Fruit fly (Drosophila melanogaster): ENCODE results near the gene CG7903.

Gene CG7903

DNA sequence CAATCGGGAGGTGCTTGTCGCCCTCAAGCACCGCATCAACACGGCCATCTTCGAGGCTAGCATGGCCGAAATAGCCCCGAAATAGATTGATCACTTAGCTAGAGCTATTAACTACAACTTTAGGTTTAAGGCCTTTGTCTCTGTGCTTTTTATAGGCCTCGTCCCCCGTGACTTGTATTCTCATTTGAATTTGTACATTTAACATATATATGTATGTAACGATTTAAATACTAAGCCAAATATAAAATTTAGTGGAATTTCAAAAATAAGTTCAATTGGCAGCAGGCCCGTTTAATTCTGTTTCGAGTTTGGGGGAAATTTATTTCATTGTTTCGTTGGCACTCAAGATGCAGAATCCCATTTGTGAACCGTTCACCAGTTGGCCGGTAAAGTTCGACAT, 4.5 kb upstream of the CG7903 start, which contains the start of gene CG34298:
Gene CG34298, plus strand, starts transcription at position 301 of the 400 bp plus-strand sequence.
- TF ChIP-seq brk (GFP tag; optimal IDR thresholded peaks at IDR 0.05) = no peak
- TF ChIP-seq ey (GFP tag; optimal IDR thresholded peaks at IDR 0.05) = no peak
- TF ChIP-seq br (GFP tag; optimal IDR thresholded peaks at IDR 0.05) = no peak
- TF ChIP-seq psq (GFP tag; optimal IDR thresholded peaks at IDR 0.05) = no peak
- TF ChIP-seq Hr83 (GFP tag; optimal IDR thresholded peaks at IDR 0.05; ENCODE audit: poor library complexity, severe bottlenecking) = no peak
- TF ChIP-seq dsf (GFP tag; optimal IDR thresholded peaks at IDR 0.05; ENCODE audit: borderline replicate concordance) = no peak
- no peak for TF ChIP-seq tai (GFP tag; optimal IDR thresholded peaks at IDR 0.05)
- no peak for TF ChIP-seq dmrt93B (GFP tag; optimal IDR thresholded peaks at IDR 0.05)
- no peak for TF ChIP-seq rgr (GFP tag; optimal IDR thresholded peaks at IDR 0.05)

DNA sequence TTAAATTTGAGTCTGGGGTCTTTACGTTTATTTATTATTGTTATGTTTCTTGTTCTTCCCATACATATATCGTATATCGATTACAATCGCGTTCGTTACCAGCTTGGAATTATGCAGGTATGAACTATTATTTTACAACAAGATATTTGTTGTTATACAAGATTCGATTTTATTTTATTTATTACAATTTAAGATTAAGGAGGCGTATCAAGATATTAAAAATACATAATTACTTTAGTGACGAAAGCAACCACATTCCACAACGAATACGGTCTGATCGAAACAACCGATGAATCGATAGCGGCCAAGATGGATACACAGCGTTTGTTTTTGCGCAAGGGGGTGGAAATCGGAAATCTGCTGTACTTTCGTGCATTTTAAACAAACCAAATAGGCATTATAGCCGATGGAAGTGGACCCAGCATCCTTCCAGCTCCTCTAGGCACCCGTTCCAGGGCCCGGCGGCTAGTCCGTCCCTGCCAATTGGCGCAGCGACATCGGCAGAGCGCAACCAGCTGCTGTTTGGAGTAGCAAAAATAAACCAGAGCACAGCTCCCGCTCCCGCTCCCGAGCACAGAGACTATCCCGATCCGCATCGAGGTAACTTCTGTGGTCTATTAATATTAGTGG, 2.7 kb upstream of the CG7903 start, which contains the start of the genes CG15525 and CG11504:
Gene CG15525, minus strand, starts transcription at position 70 of the 630 bp plus-strand sequence.
Gene CG11504, plus strand, starts transcription at position 294 of the 630 bp plus-strand sequence.
- TF ChIP-seq ey (GFP tag; optimal IDR thresholded peaks at IDR 0.05) = peak; percentile 51
- TF ChIP-seq N (GFP tag; optimal IDR thresholded peaks at IDR 0.05) = no peak
- TF ChIP-seq HLH106 (tag; optimal IDR thresholded peaks at IDR 0.05) = peak; percentile 7
- TF ChIP-seq Rel (GFP tag; optimal IDR thresholded peaks at IDR 0.05) = no peak
- peak; percentile 67 for TF ChIP-seq Rel (tag; optimal IDR thresholded peaks at IDR 0.05)
- TF ChIP-seq CG32264 (GFP tag; optimal IDR thresholded peaks at IDR 0.05) = no peak
- TF ChIP-seq Hr78 (GFP tag; optimal IDR thresholded peaks at IDR 0.05) = no peak
- TF ChIP-seq Abd-B (GFP tag; optimal IDR thresholded peaks at IDR 0.05) = no peak
- TF ChIP-seq OdsH (GFP tag; optimal IDR thresholded peaks at IDR 0.05) = peak; percentile 54
- TF ChIP-seq Myc (optimal IDR thresholded peaks at IDR 0.05) = peak; percentile 28
- TF ChIP-seq sage (GFP tag; optimal IDR thresholded peaks at IDR 0.05) = no peak

DNA sequence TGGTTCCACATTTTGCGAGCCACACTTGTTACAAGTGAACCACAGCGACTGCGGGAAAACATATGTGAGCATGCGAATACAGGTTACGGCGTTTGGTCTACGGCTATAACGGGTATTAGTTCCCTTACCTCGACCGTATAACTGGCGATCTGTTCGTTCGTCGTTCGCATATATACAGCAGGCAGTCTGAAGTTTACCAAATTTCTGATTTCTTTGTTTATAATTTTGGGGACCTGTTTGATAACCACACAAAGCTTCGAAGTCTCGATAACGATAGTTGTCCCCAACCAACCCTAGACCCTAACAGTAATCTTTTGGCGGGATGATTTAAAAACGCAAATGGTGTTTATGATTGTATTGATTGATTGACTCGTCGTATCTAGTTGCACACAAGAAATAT, 1.9 kb downstream of the CG7903 start, which contains the start of gene Acph-1:
Gene Acph-1, minus strand, starts transcription at position 278 of the 400 bp plus-strand sequence.
- TF ChIP-seq Myc (optimal IDR thresholded peaks at IDR 0.05) = no peak
- TF ChIP-seq br (GFP tag; optimal IDR thresholded peaks at IDR 0.05) = no peak
- no peak for TF ChIP-seq tai (GFP tag; optimal IDR thresholded peaks at IDR 0.05)
- no peak for TF ChIP-seq Abd-B (GFP tag; optimal IDR thresholded peaks at IDR 0.05)
- peak; percentile 61 for TF ChIP-seq rgr (GFP tag; optimal IDR thresholded peaks at IDR 0.05)
- TF ChIP-seq N (GFP tag; optimal IDR thresholded peaks at IDR 0.05) = no peak
- TF ChIP-seq CrebA (GFP tag; optimal IDR thresholded peaks at IDR 0.05; ENCODE audit: borderline replicate concordance) = no peak
- TF ChIP-seq Rel (GFP tag; optimal IDR thresholded peaks at IDR 0.05) = no peak
- TF ChIP-seq Rel (tag; optimal IDR thresholded peaks at IDR 0.05) = peak; percentile 36
- TF ChIP-seq foxo (GFP tag; optimal IDR thresholded peaks at IDR 0.05) = no peak
- TF ChIP-seq GATAd (GFP tag; optimal IDR thresholded peaks at IDR 0.05) = no peak
- TF ChIP-seq dsf (GFP tag; optimal IDR thresholded peaks at IDR 0.05; ENCODE audit: borderline replicate concordance) = no peak
- no peak for TF ChIP-seq Hnf4 (GFP tag; optimal IDR thresholded peaks at IDR 0.05)
- TF ChIP-seq CG32264 (GFP tag; optimal IDR thresholded peaks at IDR 0.05) = no peak
- no peak for TF ChIP-seq Sp1 (GFP tag; optimal IDR thresholded peaks at IDR 0.05)
- no peak for TF ChIP-seq ey (GFP tag; optimal IDR thresholded peaks at IDR 0.05)

DNA sequence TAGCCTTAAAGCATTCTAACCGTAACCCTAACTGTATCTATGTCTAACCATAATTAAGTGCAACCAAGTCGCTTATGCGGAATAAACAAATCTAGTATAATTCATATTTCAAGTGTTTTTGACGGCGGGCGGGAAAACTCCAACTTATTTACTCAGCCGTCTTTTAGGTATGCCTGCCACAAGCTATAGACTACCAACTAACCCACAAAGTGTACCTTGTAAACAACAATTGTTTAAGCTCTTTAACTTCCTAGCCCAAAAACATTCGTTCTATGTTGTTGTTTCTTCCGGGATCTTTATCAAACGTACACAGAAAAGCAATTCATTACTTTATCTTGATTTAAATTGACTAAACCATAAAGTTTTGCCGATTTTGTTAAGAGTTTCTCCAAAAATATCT, 4.3 kb downstream of the CG7903 start:
- no peak for TF ChIP-seq sage (GFP tag; optimal IDR thresholded peaks at IDR 0.05)
- no peak for TF ChIP-seq Myc (optimal IDR thresholded peaks at IDR 0.05)
- TF ChIP-seq Hnf4 (GFP tag; optimal IDR thresholded peaks at IDR 0.05) = no peak
- TF ChIP-seq ey (GFP tag; optimal IDR thresholded peaks at IDR 0.05) = no peak
- TF ChIP-seq Abd-B (GFP tag; optimal IDR thresholded peaks at IDR 0.05) = no peak
- TF ChIP-seq GATAd (GFP tag; optimal IDR thresholded peaks at IDR 0.05) = no peak
- TF ChIP-seq Rel (GFP tag; optimal IDR thresholded peaks at IDR 0.05) = no peak
- TF ChIP-seq Rel (tag; optimal IDR thresholded peaks at IDR 0.05) = no peak
- no peak for TF ChIP-seq brk (GFP tag; optimal IDR thresholded peaks at IDR 0.05)
- TF ChIP-seq tai (GFP tag; optimal IDR thresholded peaks at IDR 0.05) = no peak
- no peak for TF ChIP-seq N (GFP tag; optimal IDR thresholded peaks at IDR 0.05)
- no peak for TF ChIP-seq usp (GFP tag; optimal IDR thresholded peaks at IDR 0.05)
- no peak for TF ChIP-seq Sp1 (GFP tag; optimal IDR thresholded peaks at IDR 0.05)
- TF ChIP-seq Hr78 (GFP tag; optimal IDR thresholded peaks at IDR 0.05) = no peak
- TF ChIP-seq fru (GFP tag; optimal IDR thresholded peaks at IDR 0.05) = no peak
- no peak for TF ChIP-seq dl (GFP tag; optimal IDR thresholded peaks at IDR 0.05; ENCODE audit: insufficient read depth in 1 of 2, partially characterized antibody in 2 of 2)
- no peak for TF ChIP-seq br (GFP tag; optimal IDR thresholded peaks at IDR 0.05)
- TF ChIP-seq lola (GFP tag; optimal IDR thresholded peaks at IDR 0.05) = no peak

DNA sequence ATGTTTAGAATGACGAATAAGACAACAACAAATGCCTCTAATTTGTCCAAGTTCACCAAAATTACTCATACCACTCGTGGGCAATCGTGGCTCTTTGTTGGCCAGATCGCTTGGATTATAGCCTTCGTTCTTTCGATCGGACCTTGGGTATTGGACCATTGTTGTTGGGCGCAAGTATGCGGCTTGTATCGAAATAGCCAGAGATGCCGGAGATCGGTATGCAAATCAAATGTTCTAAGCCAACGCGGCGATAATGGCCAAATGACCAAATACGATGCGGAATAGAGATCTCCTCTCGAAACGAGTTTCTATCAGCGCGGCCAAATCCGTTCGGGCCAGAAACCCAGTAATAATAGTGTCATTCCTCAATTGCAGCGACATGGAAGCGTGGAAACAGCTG, 9.8 kb downstream of the CG7903 start:
- TF ChIP-seq woc (GFP tag; optimal IDR thresholded peaks at IDR 0.05) = no peak
- no peak for TF ChIP-seq tai (GFP tag; optimal IDR thresholded peaks at IDR 0.05)
- no peak for TF ChIP-seq foxo (GFP tag; optimal IDR thresholded peaks at IDR 0.05)
- TF ChIP-seq HLH106 (tag; optimal IDR thresholded peaks at IDR 0.05) = no peak
- no peak for TF ChIP-seq dl (GFP tag; optimal IDR thresholded peaks at IDR 0.05; ENCODE audit: insufficient read depth in 1 of 2, partially characterized antibody in 2 of 2)
- TF ChIP-seq Rel (GFP tag; optimal IDR thresholded peaks at IDR 0.05) = no peak
- no peak for TF ChIP-seq Rel (tag; optimal IDR thresholded peaks at IDR 0.05)
- no peak for TF ChIP-seq usp (GFP tag; optimal IDR thresholded peaks at IDR 0.05)
- TF ChIP-seq rgr (GFP tag; optimal IDR thresholded peaks at IDR 0.05) = no peak
- TF ChIP-seq psq (GFP tag; optimal IDR thresholded peaks at IDR 0.05) = no peak
- no peak for TF ChIP-seq sv (GFP tag; optimal IDR thresholded peaks at IDR 0.05)
- no peak for TF ChIP-seq OdsH (GFP tag; optimal IDR thresholded peaks at IDR 0.05)
- no peak for TF ChIP-seq CG9705 (GFP tag; optimal IDR thresholded peaks at IDR 0.05)
- no peak for TF ChIP-seq Sp1 (GFP tag; optimal IDR thresholded peaks at IDR 0.05)
- TF ChIP-seq br (GFP tag; optimal IDR thresholded peaks at IDR 0.05) = no peak
- no peak for TF ChIP-seq brk (GFP tag; optimal IDR thresholded peaks at IDR 0.05)
- TF ChIP-seq Hr83 (GFP tag; optimal IDR thresholded peaks at IDR 0.05; ENCODE audit: poor library complexity, severe bottlenecking) = no peak
